Fruit fly (Drosophila melanogaster) whole organism, embryonic: ENCODE results near the gene CG32106.

Experiments used
- Adf1 ChIP-seq: fragments of 200-800 bp; sonication (Bioruptor generic); IDR thresholded peaks from 2 replicates; pipeline ENCODE4 v1.3.6; 2022; ENCODE audit warnings: missing biosample characterization, missing genetic modification characterization
- BEAF-32 ChIP-seq: fragments of 200-800 bp; sonication (Bioruptor generic); optimal IDR thresholded peaks from 3 replicates; lab custom pipeline; 2017; ENCODE audit warnings: missing biosample characterization, missing genetic modification characterization, mild to moderate bottlenecking, moderate library complexity, missing genetic modification reagents
- CG10654 ChIP-seq: fragments of 200-800 bp; sonication (Bioruptor generic); optimal IDR thresholded peaks from 2 replicates; lab custom pipeline; 2016; ENCODE audit warnings: missing biosample characterization, missing genetic modification characterization
- CG1233 ChIP-seq: fragments of 200-800 bp; sonication (Bioruptor generic); optimal IDR thresholded peaks from 4 replicates; lab custom pipeline; 2018; ENCODE audit warnings: missing biosample characterization, mild to moderate bottlenecking, missing genetic modification characterization
- CG12769 ChIP-seq: fragments of 200-800 bp; sonication (Bioruptor generic); optimal IDR thresholded peaks from 2 replicates; lab custom pipeline; 2019; ENCODE audit warnings: missing biosample characterization, mild to moderate bottlenecking, missing genetic modification characterization, moderate library complexity
- CG14441 ChIP-seq: fragments of 200-800 bp; sonication (Bioruptor generic); IDR thresholded peaks from 2 replicates; pipeline ENCODE4 v1.3.6; 2022; ENCODE audit warnings: missing biosample characterization, missing genetic modification characterization
- CG1647 ChIP-seq: fragments of 200-800 bp; sonication (Bioruptor generic); optimal IDR thresholded peaks from 3 replicates; lab custom pipeline; 2016; ENCODE audit warnings: missing biosample characterization, missing genetic modification characterization
- CG17328 ChIP-seq: fragments of 200-800 bp; sonication (Bioruptor generic); IDR thresholded peaks from 2 replicates; pipeline ENCODE4 v1.3.6; 2022; ENCODE audit warnings: missing biosample characterization, missing genetic modification characterization
- CG17361 ChIP-seq: fragments of 200-800 bp; sonication (Bioruptor generic); IDR thresholded peaks from 3 replicates; pipeline ENCODE4 v1.3.6; 2022; ENCODE audit warnings: missing biosample characterization, missing genetic modification characterization
- CG1792 ChIP-seq: fragments of 200-800 bp; sonication (Bioruptor generic); optimal IDR thresholded peaks from 2 replicates; lab custom pipeline; 2016; ENCODE audit warnings: missing biosample characterization, missing genetic modification characterization
- CG18262 ChIP-seq: fragments of 200-800 bp; optimal IDR thresholded peaks from 3 replicates; lab custom pipeline; 2019; ENCODE audit warnings: missing biosample characterization, mild to moderate bottlenecking, missing genetic modification characterization, moderate library complexity
- CG4360 ChIP-seq: fragments of 200-800 bp; sonication (Bioruptor generic); IDR thresholded peaks from 2 replicates; pipeline ENCODE4 v1.3.6; 2022; ENCODE audit warnings: missing biosample characterization, missing genetic modification characterization
- CG7357 ChIP-seq: fragments of 200-800 bp; sonication (Bioruptor generic); IDR thresholded peaks from 3 replicates; pipeline ENCODE4 v1.3.6; 2022; ENCODE audit warnings: missing biosample characterization, missing genetic modification characterization
- CG7963 ChIP-seq: fragments of 200-800 bp; sonication (Bioruptor generic); IDR thresholded peaks from 3 replicates; pipeline ENCODE4 v1.3.6; 2022; ENCODE audit warnings: missing biosample characterization, missing genetic modification characterization; ENCODE audit not compliant: partially characterized antibody
- CG8281 ChIP-seq: fragments of 200-800 bp; sonication (Bioruptor generic); optimal IDR thresholded peaks from 2 replicates; lab custom pipeline; 2018; ENCODE audit warnings: missing biosample characterization, mild to moderate bottlenecking, missing genetic modification characterization, moderate library complexity
- CG8290 ChIP-seq, 3 experiments: fragments of 200-800 bp; sonication (Bioruptor generic); optimal IDR thresholded peaks; 2 replicates each; lab custom pipeline; 2016 to 2019; ENCODE audit warnings: missing biosample characterization in 3 of 3, missing genetic modification characterization in 3 of 3, mild to moderate bottlenecking in 2 of 3, moderate library complexity in 1 of 3
- CG8359 ChIP-seq: fragments of 200-800 bp; sonication (Bioruptor generic); optimal IDR thresholded peaks from 2 replicates; lab custom pipeline; 2017; ENCODE audit warnings: missing biosample characterization, mild to moderate bottlenecking, missing genetic modification characterization, borderline replicate concordance
- CG8388 ChIP-seq: fragments of 200-800 bp; sonication (Bioruptor generic); optimal IDR thresholded peaks from 2 replicates; lab custom pipeline; 2019; ENCODE audit warnings: missing biosample characterization, mild to moderate bottlenecking, missing genetic modification characterization, moderate library complexity
- CG8924 ChIP-seq: fragments of 200-800 bp; optimal IDR thresholded peaks from 3 replicates; lab custom pipeline; 2019; ENCODE audit warnings: missing biosample characterization, mild to moderate bottlenecking, missing genetic modification characterization, moderate library complexity
- CG8944 ChIP-seq: fragments of 200-800 bp; sonication (Bioruptor generic); optimal IDR thresholded peaks from 3 replicates; lab custom pipeline; 2016; ENCODE audit warnings: missing biosample characterization, missing genetic modification characterization
- CG9797 ChIP-seq: fragments of 200-800 bp; sonication (Bioruptor generic); optimal IDR thresholded peaks from 3 replicates; lab custom pipeline; 2018; ENCODE audit warnings: missing biosample characterization, mild to moderate bottlenecking, missing genetic modification characterization
- CG9932 ChIP-seq: fragments of 200-800 bp; sonication (Bioruptor generic); IDR thresholded peaks from 2 replicates; pipeline ENCODE4 v1.3.6; 2022; ENCODE audit warnings: missing biosample characterization, missing genetic modification characterization
- D ChIP-seq, 2 experiments: fragments of 200-800 bp in 1 of 2; fragments of >200 bp in 1 of 2; sonication (Bioruptor generic) in 1 of 2; optimal IDR thresholded peaks; 2 replicates in 1 of 2; 3 replicates in 1 of 2; lab custom pipeline; 2017; ENCODE audit warnings: mild to moderate bottlenecking in 1 of 2, missing biosample characterization in 1 of 2, missing genetic modification characterization in 1 of 2, missing genetic modification reagents in 1 of 2
- Dek ChIP-seq: fragments of 200-800 bp; sonication (Bioruptor generic); optimal IDR thresholded peaks from 3 replicates; lab custom pipeline; 2019; ENCODE audit warnings: missing biosample characterization, mild to moderate bottlenecking, missing genetic modification characterization, moderate library complexity
- Dip2 ChIP-seq: fragments of 200-800 bp; sonication (Bioruptor generic); IDR thresholded peaks from 2 replicates; pipeline ENCODE4 v1.3.6; 2022; ENCODE audit warnings: missing biosample characterization, missing genetic modification characterization
- Fer2 ChIP-seq: fragments of 200-800 bp; sonication (Bioruptor generic); optimal IDR thresholded peaks from 2 replicates; lab custom pipeline; 2018; ENCODE audit warnings: missing biosample characterization, mild to moderate bottlenecking, missing genetic modification characterization, moderate library complexity
- H15 ChIP-seq: fragments of 200-800 bp; sonication (Bioruptor generic); IDR thresholded peaks from 3 replicates; pipeline ENCODE4 v1.3.6; 2022; ENCODE audit warnings: missing biosample characterization, missing genetic modification characterization
- HLHmδ ChIP-seq: fragments of 200-800 bp; sonication (Bioruptor generic); optimal IDR thresholded peaks from 2 replicates; lab custom pipeline; 2018; ENCODE audit warnings: missing biosample characterization, mild to moderate bottlenecking, missing genetic modification characterization, moderate library complexity
- Hey ChIP-seq: fragments of 200-800 bp; sonication (Bioruptor generic); optimal IDR thresholded peaks from 3 replicates; lab custom pipeline; 2018; ENCODE audit warnings: missing biosample characterization, mild to moderate bottlenecking, missing genetic modification characterization
- Hr78 ChIP-seq, 2 experiments: fragments of 200-800 bp in 1 of 2; fragments of >200 bp in 1 of 2; sonication (Bioruptor generic) in 1 of 2; optimal IDR thresholded peaks; 2 replicates each; lab custom pipeline; 2017 to 2019; ENCODE audit warnings: missing biosample characterization in 2 of 2, missing genetic modification characterization in 2 of 2, mild to moderate bottlenecking in 1 of 2, moderate library complexity in 1 of 2
- Hsf ChIP-seq: fragments of 200-800 bp; sonication (Bioruptor generic); optimal IDR thresholded peaks from 3 replicates; lab custom pipeline; 2016; ENCODE audit warnings: missing biosample characterization, missing genetic modification characterization
- MTF-1 ChIP-seq: fragments of 200-800 bp; sonication (Bioruptor generic); optimal IDR thresholded peaks from 2 replicates; lab custom pipeline; 2018; ENCODE audit warnings: missing biosample characterization, mild to moderate bottlenecking, missing genetic modification characterization, borderline replicate concordance
- Sox100B ChIP-seq: fragments of 200-800 bp; sonication (Bioruptor generic); optimal IDR thresholded peaks from 3 replicates; lab custom pipeline; 2018; ENCODE audit warnings: missing biosample characterization, mild to moderate bottlenecking, missing genetic modification characterization
- caup ChIP-seq: fragments of 200-800 bp; sonication (Bioruptor generic); optimal IDR thresholded peaks from 3 replicates; lab custom pipeline; 2017; ENCODE audit warnings: missing biosample characterization, mild to moderate bottlenecking, missing genetic modification characterization, moderate library complexity; ENCODE audit not compliant: severe bottlenecking
- dimm ChIP-seq: fragments of 200-800 bp; sonication (Bioruptor generic); IDR thresholded peaks from 2 replicates; pipeline ENCODE4 v1.3.6; 2022; ENCODE audit warnings: missing biosample characterization, missing genetic modification characterization
- dmrt11E ChIP-seq: fragments of 200-800 bp; sonication (Bioruptor generic); optimal IDR thresholded peaks from 3 replicates; lab custom pipeline; 2018; ENCODE audit warnings: missing biosample characterization, mild to moderate bottlenecking, missing genetic modification characterization, moderate library complexity
- eve ChIP-seq, 2 experiments: fragments of >200 bp; optimal IDR thresholded peaks; 2 replicates each; lab custom pipeline; 2017; ENCODE audit warnings: missing biosample characterization in 2 of 2, missing genetic modification characterization in 2 of 2
- gce ChIP-seq: fragments of 200-800 bp; sonication (Bioruptor generic); IDR thresholded peaks from 3 replicates; pipeline ENCODE4 v1.3.6; 2022; ENCODE audit warnings: missing biosample characterization, missing genetic modification characterization
- insv ChIP-seq, 2 experiments: fragments of 200-800 bp; sonication (Bioruptor generic); optimal IDR thresholded peaks; 3 replicates each; lab custom pipeline; 2016 to 2018; ENCODE audit warnings: missing biosample characterization in 2 of 2, missing genetic modification characterization in 2 of 2
- lab ChIP-seq: fragments of 200-800 bp; sonication (Bioruptor generic); optimal IDR thresholded peaks from 3 replicates; lab custom pipeline; 2017; ENCODE audit warnings: missing biosample characterization, missing genetic modification characterization, mild to moderate bottlenecking, moderate library complexity, missing genetic modification reagents
- pho ChIP-seq: fragments of 200-800 bp; sonication (Bioruptor generic); optimal IDR thresholded peaks from 2 replicates; lab custom pipeline; 2016; ENCODE audit warnings: missing biosample characterization, missing genetic modification characterization
- repo ChIP-seq: fragments of 200-800 bp; sonication (Bioruptor generic); optimal IDR thresholded peaks from 2 replicates; lab custom pipeline; 2016; ENCODE audit warnings: missing biosample characterization, missing genetic modification characterization
- sens ChIP-seq: fragments of 200-800 bp; sonication (Bioruptor generic); peaks from one replicate; lab custom pipeline; 2016; ENCODE audit warnings: missing biosample characterization, missing genetic modification characterization
- sens-2 ChIP-seq: fragments of 200-800 bp; sonication (Bioruptor generic); IDR thresholded peaks from 2 replicates; pipeline ENCODE4 v1.3.6; 2022; ENCODE audit warnings: missing biosample characterization, missing genetic modification characterization
- twi ChIP-seq: fragments of 200-800 bp; optimal IDR thresholded peaks from 2 replicates; lab custom pipeline; 2019; ENCODE audit warnings: missing biosample characterization, mild to moderate bottlenecking, missing genetic modification characterization, moderate library complexity
- tx ChIP-seq: fragments of 200-800 bp; sonication (Bioruptor generic); optimal IDR thresholded peaks from 2 replicates; lab custom pipeline; 2016; ENCODE audit warnings: missing biosample characterization, missing genetic modification characterization
- zen ChIP-seq: fragments of 200-800 bp; sonication (Bioruptor generic); optimal IDR thresholded peaks from 3 replicates; lab custom pipeline; 2018; ENCODE audit warnings: missing biosample characterization, mild to moderate bottlenecking, missing genetic modification characterization, moderate library complexity

Gene CG32106

dm6 chr3L:12803159-12804034 lies 24.9 kb upstream of the CG32106 start (continued):
- peak; percentile 6 for TF ChIP-seq dmrt11E (tag; lab: Kevin White, UChicago)
- peak; percentile 0 for TF ChIP-seq CG8944 (GFP tag; lab: Kevin White, UChicago)
- TF ChIP-seq CG17328: no peak
- peak; percentile 51 for TF ChIP-seq CG8924
- no peak for TF ChIP-seq Adf1 (GFP tag; lab: Robert Waterston, UW)
- peak; percentile 46 for TF ChIP-seq CG8388
- TF ChIP-seq BEAF-32 (GFP tag; lab: Kevin White, UChicago): no peak
- no peak for TF ChIP-seq CG1647 (GFP tag; lab: Kevin White, UChicago)
- peak; percentile 51 for TF ChIP-seq Hsf
- peak; percentile 29 for TF ChIP-seq CG18262
- TF ChIP-seq zen (tag; lab: Kevin White, UChicago): peak; percentile 3
- peak; percentile 6 for TF ChIP-seq Fer2 (tag; lab: Kevin White, UChicago)
- peak; percentile 1 for TF ChIP-seq CG1792 (GFP tag; lab: Kevin White, UChicago)
- no peak for TF ChIP-seq eve (GFP tag; optimal IDR thresholded peaks at IDR 0.05; lab: Kevin White, UChicago)
- peak; percentile 84 for TF ChIP-seq sens (GFP tag; lab: Kevin White, UChicago)
- no peak for TF ChIP-seq CG12769 (tag; lab: Kevin White, UChicago)
- no peak for TF ChIP-seq insv (GFP tag; optimal IDR thresholded peaks at IDR 0.05; lab: Kevin White, UChicago)
- no peak for TF ChIP-seq D (optimal IDR thresholded peaks at IDR 0.05; lab: Kevin White, UChicago)
- TF ChIP-seq D (GFP tag; optimal IDR thresholded peaks at IDR 0.05; lab: Kevin White, UChicago): no peak
- TF ChIP-seq H15 (GFP tag; lab: Robert Waterston, UW): no peak
- TF ChIP-seq Hr78 (GFP tag; optimal IDR thresholded peaks at IDR 0.05; lab: Kevin White, UChicago): no peak
- TF ChIP-seq MTF-1 (GFP tag; lab: Kevin White, UChicago): no peak
- no peak for TF ChIP-seq sens-2 (GFP tag; lab: Robert Waterston, UW)
- TF ChIP-seq HLHmδ (GFP tag; lab: Kevin White, UChicago): no peak
- TF ChIP-seq Sox100B (GFP tag; lab: Kevin White, UChicago): peak; percentile 24
- peak; percentile 56 for TF ChIP-seq lab (GFP tag; lab: Kevin White, UChicago)
- peak; percentile 70 for TF ChIP-seq CG9932 (GFP tag; lab: Robert Waterston, UW)
- no peak for TF ChIP-seq CG4360 (GFP tag; lab: Robert Waterston, UW)
- TF ChIP-seq CG8359 (GFP tag; lab: Kevin White, UChicago): no peak
- peak; percentile 8 for TF ChIP-seq caup
- TF ChIP-seq CG7963 (GFP tag; lab: Robert Waterston, UW): no peak
- TF ChIP-seq pho: peak; percentile 57
- TF ChIP-seq CG9797 (GFP tag; lab: Kevin White, UChicago): no peak
- peak; percentile 24 for TF ChIP-seq tx (GFP tag; lab: Kevin White, UChicago)
- no peak for TF ChIP-seq CG8290 (GFP tag; optimal IDR thresholded peaks at IDR 0.05; lab: Kevin White, UChicago)
- no peak for TF ChIP-seq CG8290 (tag; optimal IDR thresholded peaks at IDR 0.05; lab: Kevin White, UChicago)
- peak; percentile 70; the same call in 2 of the 3 replicates for TF ChIP-seq CG17361 (GFP tag; lab: Robert Waterston, UW)
- no peak for TF ChIP-seq repo
- peak; percentile 16 for TF ChIP-seq CG1233 (GFP tag; lab: Kevin White, UChicago)
- no peak for TF ChIP-seq CG7357 (GFP tag; lab: Robert Waterston, UW)
- no peak for TF ChIP-seq Dip2
- peak; percentile 8 for TF ChIP-seq Dek (tag; lab: Kevin White, UChicago)
- TF ChIP-seq Hey: no peak
- TF ChIP-seq CG10654 (GFP tag; lab: Kevin White, UChicago): no peak
- peak; percentile 41; the same call in 1 of the 2 replicates for TF ChIP-seq CG14441 (GFP tag; lab: Robert Waterston, UW)
- TF ChIP-seq gce (GFP tag; lab: Robert Waterston, UW): no peak
- no peak for TF ChIP-seq twi (tag; lab: Kevin White, UChicago)
- TF ChIP-seq dimm: no peak
- no peak for TF ChIP-seq CG8281 (tag; lab: Kevin White, UChicago)
